Fruit fly (Drosophila melanogaster): Measurements from ENCODE around the gene tbrd-1.
A peak's percentile ranks its signal among the peaks of the same experiment; 100 is the strongest.

The tbrd-1 gene

DNA sequence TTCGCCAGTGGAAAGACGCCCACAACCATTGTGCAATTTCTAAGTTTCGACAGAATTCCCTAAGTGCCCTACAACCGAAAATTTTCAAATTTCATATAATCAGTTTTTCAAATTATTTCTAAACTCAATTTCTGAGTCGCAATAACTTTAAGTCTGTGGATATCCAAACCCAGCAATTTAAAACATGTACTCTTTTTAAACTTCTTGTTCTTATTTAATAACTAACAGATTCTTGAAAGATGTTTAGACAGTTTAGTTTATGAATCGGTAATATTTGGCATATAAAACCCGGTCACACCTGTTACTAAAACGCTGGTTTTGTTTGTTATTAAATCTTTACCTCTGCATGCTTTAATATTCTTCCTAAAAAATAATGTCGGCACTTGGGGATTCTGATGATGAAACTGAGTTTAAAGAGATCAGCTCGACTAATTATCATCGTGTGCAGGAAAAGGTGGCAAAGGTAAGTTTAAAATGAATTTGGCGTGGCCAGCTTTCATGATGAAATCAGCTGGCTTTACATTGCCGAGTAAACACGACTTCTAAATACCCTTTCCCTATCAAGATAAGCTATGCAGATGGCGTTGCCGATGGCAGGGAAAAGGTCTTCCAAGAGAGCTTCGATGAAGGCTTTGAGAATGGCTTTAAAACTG is 35.7 kb upstream of the tbrd-1 start, which contains the start of the genes CG43998, CG43999 and CG31142:
CG43998 (minus strand) TSS at position 51 of the 653 bp plus-strand sequence.
CG43999 (minus strand) TSS at position 51 of the 653 bp plus-strand sequence.
CG31142 (plus strand) TSS at position 294 of the 653 bp plus-strand sequence.
- TF ChIP-seq usp (GFP tag; optimal IDR thresholded peaks at IDR 0.05) (no peak), CG8478 (optimal IDR thresholded peaks at IDR 0.05) (no peak), Dll (optimal IDR thresholded peaks at IDR 0.05) (no peak), EcR (GFP tag; optimal IDR thresholded peaks at IDR 0.05) (no peak), psq (optimal IDR thresholded peaks at IDR 0.05) (no peak), pan (optimal IDR thresholded peaks at IDR 0.05) (no peak)

DNA sequence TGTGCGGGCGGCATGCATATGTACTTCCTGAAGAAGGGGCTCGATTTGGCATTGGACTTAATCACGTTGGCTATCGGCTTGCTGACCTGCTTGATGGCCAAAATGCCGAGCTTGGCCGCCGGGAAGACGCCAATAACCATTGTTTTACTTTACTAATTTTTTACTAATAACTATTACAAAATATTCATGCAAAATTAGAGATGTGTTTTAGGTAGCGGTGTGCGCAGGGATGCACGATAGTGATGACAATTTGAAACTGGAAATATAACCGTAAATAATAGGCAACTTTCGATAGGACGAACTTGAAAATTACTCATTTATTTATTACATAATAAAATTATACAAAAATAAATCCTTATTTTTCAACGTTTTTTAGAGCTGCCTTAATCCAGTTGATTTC is 34.1 kb upstream of the tbrd-1 start, which contains the start of gene CG13601:
CG13601 (minus strand) TSS at position 206 of the 400 bp plus-strand sequence.
- no peak for TF ChIP-seq psq (optimal IDR thresholded peaks at IDR 0.05)
- no peak for TF ChIP-seq usp (GFP tag; optimal IDR thresholded peaks at IDR 0.05)
- no peak for TF ChIP-seq EcR (GFP tag; optimal IDR thresholded peaks at IDR 0.05)
- TF ChIP-seq Dll (optimal IDR thresholded peaks at IDR 0.05) = no peak

- no peak for TF ChIP-seq EcR (GFP tag; optimal IDR thresholded peaks at IDR 0.05)
- TF ChIP-seq Dll (optimal IDR thresholded peaks at IDR 0.05) = no peak
- TF ChIP-seq psq (optimal IDR thresholded peaks at IDR 0.05) = no peak
- TF ChIP-seq usp (GFP tag; optimal IDR thresholded peaks at IDR 0.05) = no peak
- no peak for TF ChIP-seq pan (optimal IDR thresholded peaks at IDR 0.05)
- TF ChIP-seq CG8478 (optimal IDR thresholded peaks at IDR 0.05) = no peak
These were observed 30.8 kb upstream of the tbrd-1 start, which contains the start of gene Ndc1 for dm6 chr3R:23924200-23924599. Ndc1 (plus strand) TSS chr3R:23924399.

dm6 chr3R:23922502-23923350 is 29.4 kb upstream of the tbrd-1 start, which contains the start of the genes sba and CG31141:
sba (minus strand) TSS chr3R:23922973.
CG31141 (plus strand) TSS chr3R:23923300.
- no peak for TF ChIP-seq psq (optimal IDR thresholded peaks at IDR 0.05)
- TF ChIP-seq Dll (optimal IDR thresholded peaks at IDR 0.05) = no peak
- no peak for TF ChIP-seq pan (optimal IDR thresholded peaks at IDR 0.05)
- no peak for TF ChIP-seq CG8478 (optimal IDR thresholded peaks at IDR 0.05)
- no peak for TF ChIP-seq usp (GFP tag; optimal IDR thresholded peaks at IDR 0.05)

- TF ChIP-seq Dll (optimal IDR thresholded peaks at IDR 0.05) (no peak), usp (GFP tag; optimal IDR thresholded peaks at IDR 0.05) (no peak), EcR (GFP tag; optimal IDR thresholded peaks at IDR 0.05) (no peak), psq (optimal IDR thresholded peaks at IDR 0.05) (no peak), CG8478 (optimal IDR thresholded peaks at IDR 0.05) (no peak), pan (optimal IDR thresholded peaks at IDR 0.05) (no peak)
These were observed 28.5 kb upstream of the tbrd-1 start for dm6 chr3R:23921701-23922501.

DNA sequence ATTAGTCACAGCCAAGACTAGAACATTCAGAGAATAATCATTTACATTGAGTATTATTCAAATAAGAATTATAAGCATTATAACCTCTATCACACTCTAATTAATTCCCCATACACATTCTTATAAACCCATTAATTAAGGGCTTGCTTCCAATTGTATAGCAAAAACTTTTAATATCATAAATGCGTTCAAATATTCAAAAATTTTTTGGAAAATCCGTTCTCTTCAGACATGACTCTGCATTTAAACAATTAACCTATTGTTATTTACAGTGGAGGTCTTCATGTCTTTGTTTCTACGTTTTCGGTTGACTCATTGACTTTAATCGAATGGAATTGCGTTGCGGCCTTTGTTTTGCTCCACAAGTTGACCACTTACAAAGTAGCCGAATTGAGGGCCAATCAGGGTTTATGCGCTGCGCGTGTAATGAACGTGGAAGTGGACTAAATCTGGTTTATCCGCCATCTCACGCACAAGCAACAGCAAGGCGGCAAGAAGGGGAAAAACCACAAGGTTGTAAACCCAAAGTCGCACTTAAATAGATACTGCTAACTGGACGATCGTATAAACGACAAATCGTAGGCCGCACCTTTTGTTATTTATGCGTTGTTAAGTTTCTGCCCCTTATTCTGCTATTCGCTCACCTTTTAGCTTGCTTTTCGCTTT is 27.6 kb upstream of the tbrd-1 start:
- no peak for TF ChIP-seq EcR (GFP tag; optimal IDR thresholded peaks at IDR 0.05)
- no peak for TF ChIP-seq usp (GFP tag; optimal IDR thresholded peaks at IDR 0.05)
- no peak for TF ChIP-seq pan (optimal IDR thresholded peaks at IDR 0.05)
- no peak for TF ChIP-seq CG8478 (optimal IDR thresholded peaks at IDR 0.05)
- TF ChIP-seq psq (optimal IDR thresholded peaks at IDR 0.05) = no peak
- TF ChIP-seq Dll (optimal IDR thresholded peaks at IDR 0.05) = no peak

dm6 chr3R:23920387-23920786 is 27.0 kb upstream of the tbrd-1 start:
- no peak for TF ChIP-seq pan (optimal IDR thresholded peaks at IDR 0.05)
- no peak for TF ChIP-seq Dll (optimal IDR thresholded peaks at IDR 0.05)
- no peak for TF ChIP-seq psq (optimal IDR thresholded peaks at IDR 0.05)
- TF ChIP-seq EcR (GFP tag; optimal IDR thresholded peaks at IDR 0.05) = no peak
- TF ChIP-seq usp (GFP tag; optimal IDR thresholded peaks at IDR 0.05) = no peak
- no peak for TF ChIP-seq CG8478 (optimal IDR thresholded peaks at IDR 0.05)

dm6 chr3R:23919366-23919765 is 26.0 kb upstream of the tbrd-1 start:
- TF ChIP-seq pan (optimal IDR thresholded peaks at IDR 0.05) (no peak), Dll (optimal IDR thresholded peaks at IDR 0.05) (no peak), EcR (GFP tag; optimal IDR thresholded peaks at IDR 0.05) (no peak)

DNA sequence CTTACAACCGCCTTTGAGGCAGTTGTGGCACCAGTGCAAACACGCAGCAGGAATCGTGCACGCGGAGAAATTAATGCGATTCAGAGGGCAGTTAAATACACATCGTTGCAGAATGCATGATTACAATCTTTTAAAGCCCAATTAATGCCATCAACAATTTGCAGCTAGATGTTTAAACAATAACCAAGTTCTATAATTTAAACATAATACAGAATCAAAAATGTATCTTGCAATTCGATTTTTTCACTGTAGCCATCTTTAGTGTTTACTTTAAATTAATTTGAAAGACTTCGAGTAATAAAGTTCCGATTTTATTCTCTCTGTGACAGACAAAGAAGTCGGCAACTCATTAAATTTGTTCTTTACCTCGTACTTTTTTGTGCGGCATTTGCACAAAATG is 22.6 kb upstream of the tbrd-1 start:
- TF ChIP-seq pan (optimal IDR thresholded peaks at IDR 0.05) (no peak), psq (optimal IDR thresholded peaks at IDR 0.05) (no peak), Dll (optimal IDR thresholded peaks at IDR 0.05) (peak; percentile 2), usp (GFP tag; optimal IDR thresholded peaks at IDR 0.05) (no peak), CG8478 (optimal IDR thresholded peaks at IDR 0.05) (no peak), EcR (GFP tag; optimal IDR thresholded peaks at IDR 0.05) (no peak)

- TF ChIP-seq EcR (GFP tag; optimal IDR thresholded peaks at IDR 0.05) (no peak), pan (optimal IDR thresholded peaks at IDR 0.05) (no peak)
These were observed 21.7 kb upstream of the tbrd-1 start for dm6 chr3R:23915042-23915428.

- peak; percentile 68 for TF ChIP-seq Dll (optimal IDR thresholded peaks at IDR 0.05)
- TF ChIP-seq pan (optimal IDR thresholded peaks at IDR 0.05) = no peak
These were observed 21.2 kb upstream of the tbrd-1 start for dm6 chr3R:23914415-23915041.
